Fruit fly (Drosophila melanogaster): ENCODE measurements around the gene CG33128.

dm6 chr2L:1493770-1494169 lies at the start of gene CG33128:
- TF ChIP-seq Pdp1 (GFP tag; optimal IDR thresholded peaks at IDR 0.05) (no peak), CG16813 (GFP tag; IDR thresholded peaks at IDR 0.05; ENCODE audit: partially characterized antibody) (no peak), mld (GFP tag; IDR thresholded peaks at IDR 0.05; ENCODE audit: partially characterized antibody) (no peak), CG9932 (GFP tag; IDR thresholded peaks at IDR 0.05) (no peak), CG6689 (GFP tag; IDR thresholded peaks at IDR 0.05) (no peak), Oli (tag; optimal IDR thresholded peaks at IDR 0.05) (no peak), cas (GFP tag; IDR thresholded peaks at IDR 0.05) (no peak), Doc2 (GFP tag; IDR thresholded peaks at IDR 0.05) (no peak), phol (tag; optimal IDR thresholded peaks at IDR 0.05) (no peak), fd96Cb (tag; optimal IDR thresholded peaks at IDR 0.05) (no peak), CG6813 (GFP tag; optimal IDR thresholded peaks at IDR 0.05) (no peak), CG10321 (GFP tag; IDR thresholded peaks at IDR 0.05) (no peak), CG12104 (GFP tag; optimal IDR thresholded peaks at IDR 0.05) (no peak), CG2120 (GFP tag; optimal IDR thresholded peaks at IDR 0.05) (no peak)
